Fruit fly (Drosophila melanogaster) whole organism, adult: ENCODE results near the gene ArgRS.

Experiments
- CG11617 ChIP-seq: fragments of 200-800 bp; sonication (Bioruptor generic); optimal IDR thresholded peaks from 2 replicates; lab custom pipeline; 2017; ENCODE audit warnings: mild to moderate bottlenecking, missing biosample characterization, missing genetic modification reagents, missing genetic modification characterization
- CG12768 ChIP-seq: fragments of 200-800 bp; sonication (Bioruptor generic); optimal IDR thresholded peaks from 2 replicates; lab custom pipeline; 2017; ENCODE audit warnings: missing biosample characterization, missing genetic modification characterization, mild to moderate bottlenecking, moderate library complexity, missing genetic modification reagents
- CG14711 ChIP-seq: fragments of 200-800 bp; sonication (Bioruptor generic); optimal IDR thresholded peaks from 2 replicates; lab custom pipeline; 2018; ENCODE audit warnings: missing biosample characterization, mild to moderate bottlenecking, missing genetic modification characterization, moderate library complexity
- CG1620 ChIP-seq: fragments of 200-800 bp; sonication (Bioruptor generic); optimal IDR thresholded peaks from 2 replicates; lab custom pipeline; 2016; ENCODE audit warnings: missing biosample characterization, missing genetic modification characterization
- CG5204 ChIP-seq: fragments of 200-800 bp; sonication (Bioruptor generic); optimal IDR thresholded peaks from 2 replicates; lab custom pipeline; 2016; ENCODE audit warnings: missing biosample characterization, missing genetic modification characterization
- CG7101 ChIP-seq: fragments of 200-800 bp; sonication (Bioruptor generic); optimal IDR thresholded peaks from 2 replicates; lab custom pipeline; 2018; ENCODE audit warnings: missing biosample characterization, mild to moderate bottlenecking, missing genetic modification characterization, moderate library complexity
- Clk ChIP-seq: fragments of 200-800 bp; sonication (Bioruptor generic); optimal IDR thresholded peaks from 2 replicates; lab custom pipeline; 2017; ENCODE audit warnings: missing biosample characterization, missing genetic modification characterization
- Crg-1 ChIP-seq: fragments of 200-800 bp; sonication (Bioruptor generic); optimal IDR thresholded peaks from 2 replicates; lab custom pipeline; 2016; ENCODE audit warnings: missing biosample characterization, missing genetic modification characterization
- bab1 ChIP-seq: fragments of 200-800 bp; sonication (Bioruptor generic); optimal IDR thresholded peaks from 3 replicates; lab custom pipeline; 2019; ENCODE audit warnings: missing biosample characterization, mild to moderate bottlenecking, missing genetic modification characterization, moderate library complexity
- cic ChIP-seq: fragments of 200-800 bp; sonication (Bioruptor generic); optimal IDR thresholded peaks from 2 replicates; lab custom pipeline; 2017; ENCODE audit warnings: missing biosample characterization, mild to moderate bottlenecking, missing genetic modification characterization, moderate library complexity
- kay ChIP-seq: fragments of 200-800 bp; sonication (Bioruptor generic); peaks from one replicate; lab custom pipeline; 2016; ENCODE audit warnings: missing biosample characterization, missing genetic modification characterization, borderline replicate concordance
- pad ChIP-seq: fragments of 200-800 bp; sonication (Bioruptor generic); optimal IDR thresholded peaks from 3 replicates; lab custom pipeline; 2017; ENCODE audit warnings: missing biosample characterization, missing genetic modification characterization, mild to moderate bottlenecking, moderate library complexity, missing genetic modification reagents
- tj ChIP-seq: fragments of 200-800 bp; sonication (Bioruptor generic); optimal IDR thresholded peaks from 3 replicates; lab custom pipeline; 2017; ENCODE audit warnings: missing biosample characterization, mild to moderate bottlenecking, missing genetic modification characterization, moderate library complexity
- toe ChIP-seq: fragments of 200-800 bp; sonication (Bioruptor generic); optimal IDR thresholded peaks from 2 replicates; lab custom pipeline; 2016; ENCODE audit warnings: missing biosample characterization, missing genetic modification characterization

The ArgRS gene

dm6 chrX:15802880-15803650, 40.9 kb downstream of the ArgRS start:
- peak; percentile 37 for TF ChIP-seq bab1 (GFP tag; lab: Kevin White, UChicago)
- TF ChIP-seq cic (GFP tag; lab: Kevin White, UChicago), result no peak
- peak; percentile 54 for TF ChIP-seq CG14711 (tag; lab: Kevin White, UChicago)
- no peak for TF ChIP-seq Clk
- peak; percentile 22 for TF ChIP-seq CG1620 (GFP tag; lab: Kevin White, UChicago)
- TF ChIP-seq CG11617 (GFP tag; lab: Kevin White, UChicago), result peak; percentile 34
- TF ChIP-seq Crg-1, result no peak
- no peak for TF ChIP-seq CG12768 (GFP tag; lab: Kevin White, UChicago)
- TF ChIP-seq CG5204 (GFP tag; lab: Kevin White, UChicago), result no peak
- TF ChIP-seq pad (GFP tag; lab: Kevin White, UChicago), result peak; percentile 6
- TF ChIP-seq CG7101, result peak; percentile 67
- no peak for TF ChIP-seq tj (GFP tag; lab: Kevin White, UChicago)
- TF ChIP-seq kay (GFP tag; lab: Kevin White, UChicago), result no peak

DNA sequence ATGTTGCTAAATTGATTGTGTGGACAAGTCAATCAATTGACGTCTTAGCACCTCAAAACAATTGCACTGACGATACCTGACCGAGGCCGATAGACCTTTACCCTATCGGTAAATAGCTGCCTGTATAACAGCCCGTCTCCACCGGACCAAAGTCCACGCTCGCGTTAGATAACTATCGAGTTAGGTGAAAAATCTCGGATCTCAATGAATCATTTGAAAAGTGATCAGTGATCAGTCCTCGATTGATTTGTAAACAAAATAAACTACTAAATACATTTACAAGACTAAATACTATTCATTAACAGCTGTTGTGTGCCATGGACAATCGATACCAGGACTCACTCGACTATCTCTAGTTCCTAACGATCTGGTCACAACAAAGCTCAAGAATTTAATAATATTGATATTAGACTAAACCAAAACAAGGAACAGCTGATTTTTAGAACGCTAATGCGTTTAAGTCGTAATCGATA, 44.8 kb downstream of the ArgRS start, which contains the start of the genes sordd2 and CG15602:
Gene sordd2, minus strand, starts transcription at position 78 of the 473 bp plus-strand sequence.
Gene CG15602, plus strand, starts transcription at position 342 of the 473 bp plus-strand sequence.
- TF ChIP-seq toe (peak; percentile 13), kay (GFP tag; lab: Kevin White, UChicago) (peak; percentile 57)

- peak; percentile 34 for TF ChIP-seq toe
These were observed 47.9 kb downstream of the ArgRS start, which contains the start of gene sordd1 for dm6 chrX:15795951-15796443. Gene sordd1 (minus strand): TSS chrX:15796028.
